Worm (Caenorhabditis elegans) whole organism, L4/young adult: Measurements from ENCODE around the gene F25B4.4.

Source experiments
- W03F9.2 ChIP-seq: fragments of 150-350 bp; optimal IDR thresholded peaks from 2 replicates; lab custom pipeline; 2014; ENCODE audit warnings: missing biosample characterization, missing genetic modification characterization
- dao-5 ChIP-seq: sonication (generic microtip); optimal IDR thresholded peaks from 2 replicates; lab custom pipeline; 2016; ENCODE audit warnings: missing genotype, missing genetic modification characterization, moderate library complexity, missing compliant biosample characterization
- him-1 ChIP-seq: sonication (generic microtip); optimal IDR thresholded peaks from 2 replicates; lab custom pipeline; 2016; ENCODE audit warnings: missing genotype, missing genetic modification reagents, missing genetic modification characterization, missing compliant biosample characterization

DNA sequence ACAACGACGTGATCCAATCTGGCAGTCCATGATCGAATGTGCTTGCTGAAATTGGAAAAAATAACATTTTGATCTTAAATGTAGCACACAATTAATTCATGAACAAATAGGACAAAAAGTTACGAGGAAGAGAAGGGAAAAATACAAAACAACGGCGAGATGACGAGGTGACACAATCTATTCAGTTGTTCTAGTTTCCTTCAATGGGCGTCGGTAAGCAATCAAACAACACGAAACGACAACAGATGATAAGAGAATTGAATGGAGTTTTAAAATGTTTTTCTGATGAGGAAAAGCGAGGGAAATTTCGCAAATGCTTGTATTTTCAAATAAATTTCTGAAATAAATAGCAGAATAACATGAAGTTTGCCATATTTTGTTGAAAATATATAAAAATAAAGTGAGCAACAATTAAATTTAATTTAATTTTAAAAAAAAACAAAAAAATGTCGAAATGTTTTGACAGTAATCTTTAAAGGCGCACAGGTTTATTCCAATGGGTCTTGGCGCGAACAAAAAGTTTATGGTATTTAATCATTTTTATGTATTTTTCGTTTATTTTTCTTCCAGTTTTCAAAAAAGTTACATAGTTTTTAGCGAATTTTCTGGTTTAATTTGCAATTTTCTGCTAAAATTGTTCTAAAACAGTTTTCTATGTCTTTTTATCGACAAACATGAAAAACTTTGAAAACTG lies 18.5 kb upstream of the F25B4.4 start, which contains the start of gene C14C11.7:
- TF ChIP-seq dao-5 (tag; lab: Kevin White, UChicago), result no peak
- no peak for TF ChIP-seq him-1 (tag; lab: Kevin White, UChicago)
- TF ChIP-seq W03F9.2, result no peak
